Fruit fly (Drosophila melanogaster) whole organism: ENCODE data around the gene Cep97.

Source experiments
- CG8478 ChIP-seq: fragments of >200 bp; optimal IDR thresholded peaks from 2 replicates; lab custom pipeline; 2018; ENCODE audit warnings: inconsistent platforms
- Dll ChIP-seq: fragments of >200 bp; optimal IDR thresholded peaks from 2 replicates; lab custom pipeline; 2017
- EcR ChIP-seq, 2 experiments: fragments of >200 bp; optimal IDR thresholded peaks; 2 replicates each; lab custom pipeline; 2017; ENCODE audit warnings: missing biosample characterization in 2 of 2, missing genetic modification characterization in 2 of 2, missing genetic modification reagents in 2 of 2
- pan ChIP-seq: fragments of >200 bp; optimal IDR thresholded peaks from 2 replicates; lab custom pipeline; 2017
- psq ChIP-seq: fragments of >200 bp; optimal IDR thresholded peaks from 2 replicates; lab custom pipeline; 2017
- usp ChIP-seq: fragments of >200 bp; optimal IDR thresholded peaks from 2 replicates; lab custom pipeline; 2017; ENCODE audit warnings: missing biosample characterization, missing genetic modification characterization, mixed read lengths

Gene Cep97

DNA sequence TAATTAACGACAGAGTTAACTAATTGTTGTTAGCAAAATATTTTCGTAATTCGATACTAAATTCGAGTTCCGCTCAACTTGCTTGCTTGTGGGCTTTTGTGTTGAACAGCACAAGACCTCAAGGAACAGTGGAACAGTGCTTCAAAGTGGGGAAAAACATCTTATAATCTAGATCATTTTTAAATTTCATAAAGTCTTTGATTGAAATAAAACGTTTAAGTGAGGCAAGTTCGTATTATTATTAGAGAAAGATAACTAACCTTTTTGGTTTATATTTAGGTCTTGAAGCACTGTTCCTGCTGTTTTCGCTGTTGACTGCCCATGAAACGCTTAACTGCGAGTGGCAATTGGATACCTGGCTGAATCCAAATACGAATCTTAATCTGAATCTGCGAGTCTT, 23.4 kb upstream of the Cep97 start:
- TF ChIP-seq pan (lab: Kevin White, UChicago), result no peak
- TF ChIP-seq psq (lab: Kevin White, UChicago), result no peak
- TF ChIP-seq CG8478 (lab: Kevin White, UChicago), result no peak
- no peak for TF ChIP-seq usp (GFP tag; lab: Kevin White, UChicago)

DNA sequence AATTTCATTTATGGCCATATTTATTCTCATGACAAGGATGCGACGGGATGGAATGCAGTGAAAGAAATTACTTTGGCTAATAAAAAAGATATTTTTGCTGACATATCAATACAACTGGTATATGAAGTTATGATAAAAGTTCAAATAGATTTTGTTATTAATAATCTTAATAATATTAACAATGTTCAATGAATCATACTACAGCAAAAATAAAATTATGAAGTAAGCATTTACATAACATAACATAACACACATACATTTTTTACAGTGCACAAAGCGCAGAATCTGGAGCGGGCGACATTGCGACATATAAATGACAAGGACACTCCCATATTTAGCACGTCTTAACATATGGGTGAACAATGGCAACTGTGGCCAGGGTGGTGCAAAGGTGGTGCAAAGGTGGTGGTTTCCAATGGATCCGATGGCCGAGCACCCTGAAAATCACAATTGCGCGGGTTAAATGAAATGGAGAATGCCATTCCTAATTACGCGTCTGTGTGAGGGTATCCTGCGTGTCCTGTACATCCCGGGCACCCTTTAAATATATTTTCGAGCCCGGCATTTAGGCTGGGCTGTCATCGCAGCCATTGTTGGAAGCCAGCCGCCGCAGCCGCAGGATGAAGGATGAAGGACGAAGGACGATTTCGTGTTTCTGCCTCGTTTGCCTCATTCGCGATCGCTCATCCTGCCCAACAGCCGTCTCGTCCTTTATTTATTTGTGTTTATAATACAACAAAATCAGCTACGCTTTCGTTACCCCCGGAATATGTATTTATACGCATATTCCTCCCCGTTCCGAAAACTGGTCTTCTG, 22.4 kb upstream of the Cep97 start:
- TF ChIP-seq Dll (lab: Kevin White, UChicago) (no peak), pan (lab: Kevin White, UChicago) (no peak), CG8478 (lab: Kevin White, UChicago) (no peak)

- no peak for TF ChIP-seq EcR (GFP tag; optimal IDR thresholded peaks at IDR 0.05; lab: Kevin White, UChicago)
- no peak for TF ChIP-seq psq (lab: Kevin White, UChicago)
- no peak for TF ChIP-seq pan (lab: Kevin White, UChicago)
Observed at dm6 chr2L:3846520-3846919, 21.0 kb upstream of the Cep97 start.

DNA sequence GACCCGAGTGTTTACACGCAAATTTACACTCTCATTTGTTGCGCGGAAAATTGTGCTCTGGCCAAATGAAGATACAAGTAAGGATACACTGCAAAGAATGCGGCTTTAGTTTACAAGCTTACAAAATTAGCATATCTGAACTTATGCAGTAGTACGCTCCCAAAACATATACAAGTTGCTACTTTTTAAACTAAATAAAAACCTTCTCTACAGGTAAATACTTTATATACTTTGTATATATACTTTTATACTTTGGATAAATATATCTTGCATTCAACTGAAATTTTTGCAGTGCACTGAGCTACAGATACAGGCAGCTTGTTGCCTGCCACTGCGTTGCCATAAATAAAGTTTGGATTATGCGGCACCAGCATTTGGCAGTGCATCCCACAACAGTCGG, 19.6 kb upstream of the Cep97 start:
- TF ChIP-seq psq (lab: Kevin White, UChicago), result no peak
- TF ChIP-seq Dll (lab: Kevin White, UChicago), result no peak
- TF ChIP-seq EcR (GFP tag; optimal IDR thresholded peaks at IDR 0.05; lab: Kevin White, UChicago), result no peak
- no peak for TF ChIP-seq pan (lab: Kevin White, UChicago)
- no peak for TF ChIP-seq CG8478 (lab: Kevin White, UChicago)
- TF ChIP-seq usp (GFP tag; lab: Kevin White, UChicago), result no peak

- TF ChIP-seq CG8478 (lab: Kevin White, UChicago) (no peak), usp (GFP tag; lab: Kevin White, UChicago) (no peak), pan (lab: Kevin White, UChicago) (no peak), Dll (lab: Kevin White, UChicago) (no peak), psq (lab: Kevin White, UChicago) (no peak), EcR (GFP tag; optimal IDR thresholded peaks at IDR 0.05; lab: Kevin White, UChicago) (no peak)
Observed at dm6 chr2L:3851308-3851707, 16.2 kb upstream of the Cep97 start.

DNA sequence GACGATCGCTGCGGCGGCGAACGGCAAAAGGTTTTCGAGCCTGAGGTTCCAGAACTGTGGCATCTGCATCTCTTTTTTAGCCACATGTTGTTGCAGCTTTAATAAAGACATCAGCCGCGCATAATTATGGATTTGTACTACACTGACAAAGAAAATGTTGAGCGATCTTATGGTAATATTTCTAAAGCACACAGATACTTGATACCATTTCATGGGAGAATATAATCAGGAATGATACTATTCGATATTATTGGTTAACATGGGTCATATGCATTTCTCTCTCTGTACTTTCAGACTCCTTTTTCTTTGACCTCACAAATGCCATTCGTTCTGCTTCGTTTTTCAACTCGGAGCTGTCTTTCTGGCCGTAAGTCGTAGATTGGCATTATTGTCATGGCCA, 15.4 kb upstream of the Cep97 start:
- TF ChIP-seq usp (GFP tag; lab: Kevin White, UChicago), result no peak
- TF ChIP-seq pan (lab: Kevin White, UChicago), result no peak
- TF ChIP-seq psq (lab: Kevin White, UChicago), result no peak
- no peak for TF ChIP-seq CG8478 (lab: Kevin White, UChicago)
- no peak for TF ChIP-seq EcR (GFP tag; optimal IDR thresholded peaks at IDR 0.05; lab: Kevin White, UChicago)
- TF ChIP-seq Dll (lab: Kevin White, UChicago), result no peak

DNA sequence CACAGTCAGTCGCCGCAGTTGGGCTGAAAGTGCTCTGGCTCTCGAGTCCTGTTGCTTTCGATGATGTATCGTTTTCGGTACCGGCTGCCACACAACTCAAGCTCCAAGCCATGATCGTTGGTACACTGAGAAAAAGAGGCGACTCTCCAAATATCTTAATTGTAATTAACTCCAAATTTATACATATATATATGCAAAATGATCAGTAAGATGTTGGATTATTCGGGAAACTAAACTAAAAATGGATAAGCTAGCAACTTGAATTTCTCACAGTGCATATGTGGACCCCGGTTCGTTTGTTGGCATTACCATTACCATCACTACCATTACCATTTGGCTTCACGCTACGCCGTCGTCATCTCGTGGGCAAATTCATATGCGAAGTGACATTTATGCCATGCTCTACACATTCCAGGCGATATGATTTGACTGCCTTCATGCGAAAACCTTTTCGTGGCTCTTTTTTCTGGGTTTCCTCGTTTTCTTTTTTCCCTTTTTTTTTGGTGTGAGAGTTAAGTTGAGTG, 13.9 kb upstream of the Cep97 start:
- no peak for TF ChIP-seq CG8478 (lab: Kevin White, UChicago)
- no peak for TF ChIP-seq usp (GFP tag; lab: Kevin White, UChicago)
- TF ChIP-seq Dll (lab: Kevin White, UChicago), result no peak
- no peak for TF ChIP-seq psq (lab: Kevin White, UChicago)
- no peak for TF ChIP-seq EcR (GFP tag; optimal IDR thresholded peaks at IDR 0.05; lab: Kevin White, UChicago)
- no peak for TF ChIP-seq pan (lab: Kevin White, UChicago)

- TF ChIP-seq CG8478 (lab: Kevin White, UChicago) (no peak), Dll (lab: Kevin White, UChicago) (no peak), EcR (GFP tag; optimal IDR thresholded peaks at IDR 0.05; lab: Kevin White, UChicago) (no peak), psq (lab: Kevin White, UChicago) (no peak), usp (GFP tag; lab: Kevin White, UChicago) (no peak), pan (lab: Kevin White, UChicago) (no peak)
Observed at dm6 chr2L:3855528-3856189, 11.8 kb upstream of the Cep97 start.

DNA sequence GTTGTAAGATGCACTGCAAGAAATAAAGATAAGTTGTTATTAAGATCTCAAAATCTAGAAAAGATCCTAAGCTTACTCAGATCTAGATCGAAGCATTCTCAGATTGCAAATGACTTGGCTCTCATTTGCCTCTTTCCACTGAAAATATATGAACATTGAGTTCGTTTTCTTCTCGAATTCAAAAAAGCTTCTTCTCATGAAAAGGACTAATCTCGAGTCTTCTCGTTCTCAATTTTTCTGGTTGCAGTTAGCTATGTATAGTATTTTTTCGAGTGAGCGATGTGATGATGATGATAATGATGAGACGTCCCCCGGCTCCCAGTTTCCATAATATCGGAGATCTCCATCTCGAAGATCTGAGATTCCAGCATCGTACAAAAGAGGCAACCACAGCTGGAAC, 11.1 kb upstream of the Cep97 start:
- TF ChIP-seq Dll (lab: Kevin White, UChicago) (no peak), EcR (GFP tag; optimal IDR thresholded peaks at IDR 0.05; lab: Kevin White, UChicago) (no peak)

- no peak for TF ChIP-seq usp (GFP tag; lab: Kevin White, UChicago)
- no peak for TF ChIP-seq EcR (GFP tag; optimal IDR thresholded peaks at IDR 0.05; lab: Kevin White, UChicago)
- TF ChIP-seq CG8478 (lab: Kevin White, UChicago), result no peak
- TF ChIP-seq psq (lab: Kevin White, UChicago), result no peak
- no peak for TF ChIP-seq Dll (lab: Kevin White, UChicago)
- no peak for TF ChIP-seq pan (lab: Kevin White, UChicago)
Observed at dm6 chr2L:3858118-3858517, 9.4 kb upstream of the Cep97 start.

DNA sequence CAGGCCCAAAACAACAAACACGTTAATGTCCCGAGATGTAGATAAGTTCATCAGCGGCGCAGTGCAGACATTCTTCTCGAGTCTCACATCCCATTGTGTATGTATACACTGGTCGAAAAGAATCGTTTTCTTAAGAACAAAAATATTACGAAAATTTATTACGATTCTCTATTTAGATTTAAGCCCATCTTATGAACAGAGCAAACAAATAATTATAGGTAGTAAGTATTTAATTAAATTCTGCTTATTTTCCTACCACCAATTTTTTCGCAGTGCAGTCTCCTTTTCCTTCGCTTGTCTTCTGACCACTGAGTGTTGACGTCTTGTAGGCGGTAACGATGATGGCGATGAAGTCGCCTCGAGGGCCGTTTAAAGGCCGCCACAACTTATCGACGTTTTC, 6.1 kb upstream of the Cep97 start:
- no peak for TF ChIP-seq pan (lab: Kevin White, UChicago)
- TF ChIP-seq psq (lab: Kevin White, UChicago), result no peak
- TF ChIP-seq EcR (GFP tag; optimal IDR thresholded peaks at IDR 0.05; lab: Kevin White, UChicago), result no peak
- TF ChIP-seq usp (GFP tag; lab: Kevin White, UChicago), result no peak
- TF ChIP-seq Dll (lab: Kevin White, UChicago), result no peak
- TF ChIP-seq CG8478 (lab: Kevin White, UChicago), result no peak
